Fruit fly (Drosophila melanogaster) whole organism, prepupa: Measurements from ENCODE around the gene CG15695.

Experiments
- CG10631 ChIP-seq: fragments of 200-800 bp; sonication (Bioruptor generic); optimal IDR thresholded peaks from 2 replicates; lab custom pipeline; 2016; ENCODE audit warnings: missing biosample characterization, missing genetic modification characterization
- CG11294 ChIP-seq: fragments of 200-800 bp; sonication (Bioruptor generic); IDR thresholded peaks from 2 replicates; pipeline ENCODE4 v1.3.6; 2022; ENCODE audit warnings: missing biosample characterization, missing genetic modification characterization
- CG11762 ChIP-seq: fragments of 200-800 bp; sonication (Bioruptor generic); optimal IDR thresholded peaks from 3 replicates; lab custom pipeline; 2016; ENCODE audit warnings: missing biosample characterization, missing genetic modification characterization; ENCODE audit not compliant: insufficient read depth
- CG11902 ChIP-seq: fragments of 200-800 bp; sonication (Bioruptor generic); optimal IDR thresholded peaks from 3 replicates; lab custom pipeline; 2016; ENCODE audit warnings: missing biosample characterization, missing genetic modification characterization
- CG15336 ChIP-seq: fragments of 200-800 bp; sonication (Bioruptor generic); IDR thresholded peaks from 2 replicates; pipeline ENCODE4 v1.3.6; 2022; ENCODE audit warnings: missing biosample characterization, missing genetic modification characterization
- CG16779 ChIP-seq: fragments of 200-800 bp; sonication (Bioruptor generic); optimal IDR thresholded peaks from 3 replicates; lab custom pipeline; 2017; ENCODE audit warnings: missing biosample characterization, mild to moderate bottlenecking, missing genetic modification characterization
- CG3032 ChIP-seq: fragments of 200-800 bp; optimal IDR thresholded peaks from 2 replicates; lab custom pipeline; 2019; ENCODE audit warnings: missing biosample characterization, mild to moderate bottlenecking, missing genetic modification characterization, moderate library complexity
- CG31627 ChIP-seq: fragments of 200-800 bp; sonication (Bioruptor generic); optimal IDR thresholded peaks from 3 replicates; lab custom pipeline; 2016; ENCODE audit warnings: missing biosample characterization, missing genetic modification characterization
- CG32006 ChIP-seq: fragments of 200-800 bp; sonication (Bioruptor generic); optimal IDR thresholded peaks from 3 replicates; lab custom pipeline; 2017; ENCODE audit warnings: missing biosample characterization, mild to moderate bottlenecking, missing genetic modification characterization
- CG34406 ChIP-seq: fragments of 200-800 bp; sonication (Bioruptor generic); optimal IDR thresholded peaks from 3 replicates; lab custom pipeline; 2016; ENCODE audit warnings: missing biosample characterization, missing genetic modification characterization
- CG3919 ChIP-seq: fragments of 200-800 bp; sonication (Bioruptor generic); optimal IDR thresholded peaks from 3 replicates; lab custom pipeline; 2016; ENCODE audit warnings: missing biosample characterization, missing genetic modification characterization
- CG4318 ChIP-seq: fragments of 200-800 bp; sonication (Bioruptor generic); optimal IDR thresholded peaks from 3 replicates; lab custom pipeline; 2017; ENCODE audit warnings: missing biosample characterization, mild to moderate bottlenecking, missing genetic modification characterization
- CG6276 ChIP-seq: fragments of 200-800 bp; sonication (Bioruptor generic); optimal IDR thresholded peaks from 2 replicates; lab custom pipeline; 2017; ENCODE audit warnings: missing biosample characterization, mild to moderate bottlenecking, missing genetic modification characterization
- CG6792 ChIP-seq: fragments of 200-800 bp; sonication (Bioruptor generic); optimal IDR thresholded peaks from 3 replicates; lab custom pipeline; 2016; ENCODE audit warnings: missing biosample characterization, missing genetic modification characterization
- CG6808 ChIP-seq: fragments of 200-800 bp; sonication (Bioruptor generic); optimal IDR thresholded peaks from 3 replicates; lab custom pipeline; 2017; ENCODE audit warnings: missing biosample characterization, missing genetic modification characterization, mild to moderate bottlenecking, moderate library complexity, missing genetic modification reagents
- CG6854 ChIP-seq: fragments of 200-800 bp; sonication (Bioruptor generic); optimal IDR thresholded peaks from 2 replicates; lab custom pipeline; 2017; ENCODE audit warnings: missing biosample characterization, mild to moderate bottlenecking, missing genetic modification characterization
- CG8119 ChIP-seq: fragments of 200-800 bp; sonication (Bioruptor generic); IDR thresholded peaks from 3 replicates; pipeline ENCODE4 v1.3.6; 2022; ENCODE audit warnings: missing biosample characterization, missing genetic modification characterization
- CG8632 ChIP-seq: fragments of 200-800 bp; sonication (Bioruptor generic); optimal IDR thresholded peaks from 3 replicates; lab custom pipeline; 2016; ENCODE audit warnings: missing biosample characterization, missing genetic modification characterization
- CG9139 ChIP-seq: fragments of 200-800 bp; sonication (Bioruptor generic); optimal IDR thresholded peaks from 3 replicates; lab custom pipeline; 2017; ENCODE audit warnings: missing biosample characterization, mild to moderate bottlenecking, missing genetic modification characterization
- Eip75B ChIP-seq: fragments of 200-800 bp; sonication (Bioruptor generic); optimal IDR thresholded peaks from 3 replicates; lab custom pipeline; 2016; ENCODE audit warnings: missing biosample characterization, missing genetic modification characterization
- Eip78C ChIP-seq: fragments of 200-800 bp; sonication (Bioruptor generic); peaks from one replicate; lab custom pipeline; 2016; ENCODE audit warnings: missing biosample characterization, missing genetic modification characterization
- Eip93F ChIP-seq: fragments of 200-800 bp; sonication (Bioruptor generic); optimal IDR thresholded peaks from 2 replicates; lab custom pipeline; 2016; ENCODE audit warnings: missing biosample characterization, mild to moderate bottlenecking, missing genetic modification characterization
- Ets21C ChIP-seq: fragments of 200-800 bp; sonication (Bioruptor generic); optimal IDR thresholded peaks from 3 replicates; lab custom pipeline; 2016; ENCODE audit warnings: missing biosample characterization, missing genetic modification characterization
- Hr38 ChIP-seq: sonication (Bioruptor generic); optimal IDR thresholded peaks from 2 replicates; lab custom pipeline; 2016; ENCODE audit warnings: missing biosample characterization, missing genetic modification characterization
- Hr39 ChIP-seq: fragments of 200-800 bp; sonication (Bioruptor generic); optimal IDR thresholded peaks from 2 replicates; lab custom pipeline; 2016; ENCODE audit warnings: missing biosample characterization, missing genetic modification characterization
- Met ChIP-seq: fragments of 200-800 bp; sonication (Bioruptor generic); optimal IDR thresholded peaks from 3 replicates; lab custom pipeline; 2016; ENCODE audit warnings: missing biosample characterization, missing genetic modification characterization
- Smox ChIP-seq: fragments of 200-800 bp; sonication (Bioruptor generic); optimal IDR thresholded peaks from 3 replicates; lab custom pipeline; 2016; ENCODE audit warnings: missing biosample characterization, missing genetic modification characterization
- Sox102F ChIP-seq: fragments of 200-800 bp; sonication (Bioruptor generic); optimal IDR thresholded peaks from 2 replicates; lab custom pipeline; 2016; ENCODE audit warnings: missing biosample characterization, mild to moderate bottlenecking, missing genetic modification characterization
- Sox14 ChIP-seq: fragments of 200-800 bp; sonication (Bioruptor generic); optimal IDR thresholded peaks from 3 replicates; lab custom pipeline; 2016; ENCODE audit warnings: missing biosample characterization, missing genetic modification characterization
- Sox15 ChIP-seq: fragments of 200-800 bp; sonication (Bioruptor generic); optimal IDR thresholded peaks from 3 replicates; lab custom pipeline; 2016; ENCODE audit warnings: missing biosample characterization, missing genetic modification characterization
- cyc ChIP-seq: fragments of 200-800 bp; sonication (Bioruptor generic); optimal IDR thresholded peaks from 3 replicates; lab custom pipeline; 2016; ENCODE audit warnings: missing biosample characterization, missing genetic modification characterization
- dac ChIP-seq: fragments of 200-800 bp; sonication (Bioruptor generic); optimal IDR thresholded peaks from 2 replicates; lab custom pipeline; 2017; ENCODE audit warnings: missing biosample characterization, mild to moderate bottlenecking, missing genetic modification characterization
- eg ChIP-seq: fragments of 200-800 bp; sonication (Bioruptor generic); IDR thresholded peaks from 3 replicates; pipeline ENCODE4 v1.3.6; 2022; ENCODE audit warnings: missing biosample characterization, missing genetic modification characterization
- esn ChIP-seq: fragments of 200-800 bp; sonication (Bioruptor generic); optimal IDR thresholded peaks from 2 replicates; lab custom pipeline; 2016; ENCODE audit warnings: missing biosample characterization, mild to moderate bottlenecking, missing genetic modification characterization, moderate library complexity
- fd85E ChIP-seq: fragments of 200-800 bp; sonication (Bioruptor generic); optimal IDR thresholded peaks from 3 replicates; lab custom pipeline; 2016; ENCODE audit warnings: missing biosample characterization, missing genetic modification characterization
- lz ChIP-seq: fragments of 200-800 bp; sonication (Bioruptor generic); optimal IDR thresholded peaks from 3 replicates; lab custom pipeline; 2016; ENCODE audit warnings: missing biosample characterization, missing genetic modification characterization
- net ChIP-seq: fragments of 200-800 bp; sonication (Bioruptor generic); optimal IDR thresholded peaks from 3 replicates; lab custom pipeline; 2016; ENCODE audit warnings: missing biosample characterization, missing genetic modification characterization
- pdm3 ChIP-seq: fragments of 200-800 bp; sonication (Bioruptor generic); optimal IDR thresholded peaks from 3 replicates; lab custom pipeline; 2016; ENCODE audit warnings: missing biosample characterization, missing genetic modification characterization
- salr ChIP-seq, 2 experiments: fragments of 200-800 bp; sonication (Bioruptor generic); optimal IDR thresholded peaks; 3 replicates each; lab custom pipeline; 2016 to 2018; ENCODE audit warnings: missing biosample characterization in 2 of 2, missing genetic modification characterization in 2 of 2, mild to moderate bottlenecking in 1 of 2
- svp ChIP-seq: fragments of 200-800 bp; sonication (Bioruptor generic); peaks from one replicate; lab custom pipeline; 2016; ENCODE audit warnings: missing biosample characterization, missing genetic modification characterization
- topi ChIP-seq: fragments of 200-800 bp; sonication (Bioruptor generic); optimal IDR thresholded peaks from 3 replicates; lab custom pipeline; 2016; ENCODE audit warnings: missing biosample characterization, missing genetic modification characterization

Gene CG15695

DNA sequence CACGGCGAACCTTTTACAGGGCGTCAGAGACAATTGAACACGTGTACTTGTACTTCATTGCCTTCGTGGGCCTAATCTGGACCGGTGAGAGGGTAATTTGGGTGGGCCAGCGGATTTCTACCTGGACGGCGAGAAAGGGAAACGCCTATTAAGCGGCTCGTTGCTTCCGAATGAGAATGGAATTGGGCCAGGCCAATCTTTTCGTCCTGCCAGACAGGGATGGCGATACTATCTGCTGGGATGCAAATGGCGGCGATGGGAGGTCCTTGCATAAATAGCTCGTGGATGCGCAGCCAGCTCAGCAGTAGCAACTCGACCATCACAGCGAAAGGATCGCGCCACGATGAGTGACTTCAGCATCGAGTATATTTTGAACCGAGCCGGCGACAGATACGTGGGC is 4.8 kb downstream of the CG15695 start, which contains the start of gene CG15696:
Gene CG15696, plus strand, starts transcription at position 301 of the 400 bp plus-strand sequence.
- no peak for TF ChIP-seq CG11902 (GFP tag; lab: Kevin White, UChicago)
- no peak for TF ChIP-seq topi
- TF ChIP-seq CG32006 (GFP tag; lab: Kevin White, UChicago), result no peak
- no peak for TF ChIP-seq esn (GFP tag; lab: Kevin White, UChicago)
- TF ChIP-seq, all 60 proteins: peak for 0

DNA sequence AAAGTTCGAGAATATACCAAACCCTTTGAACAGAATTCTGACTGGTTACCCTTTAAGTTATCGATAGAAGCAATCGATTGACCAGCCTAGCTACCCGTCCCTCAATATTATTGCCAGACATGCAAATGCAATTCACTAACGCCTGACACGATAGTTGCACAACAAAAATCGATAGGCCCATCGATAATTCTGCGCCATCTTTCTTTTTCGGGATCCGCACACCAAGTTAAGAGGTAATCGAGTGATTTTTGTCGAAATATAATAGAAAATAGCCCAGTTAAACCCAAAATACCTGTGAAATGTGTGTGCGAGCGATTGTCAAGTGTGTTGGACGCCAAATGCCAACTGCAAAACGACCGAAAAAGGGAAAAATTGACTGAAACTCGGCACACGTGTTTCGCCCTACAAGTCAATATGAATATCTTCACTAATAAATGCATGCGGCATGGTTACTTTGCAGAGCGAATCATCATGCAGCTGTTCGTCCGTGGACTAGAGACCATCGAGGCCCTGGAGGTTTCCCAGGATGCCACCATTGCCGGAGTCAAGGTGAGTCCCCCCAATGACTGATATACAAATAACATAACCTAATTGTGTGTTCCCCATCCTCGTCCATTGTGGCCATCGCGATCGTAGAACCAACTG is 8.6 kb downstream of the CG15695 start, which contains the start of gene RpS30:
Gene RpS30, plus strand, starts transcription at position 122 of the 645 bp plus-strand sequence.
- TF ChIP-seq CG16779 (tag; lab: Kevin White, UChicago), result no peak
- peak; percentile 44 for TF ChIP-seq lz
- no peak for TF ChIP-seq CG8119
- peak; percentile 43 for TF ChIP-seq esn (GFP tag; lab: Kevin White, UChicago)
- TF ChIP-seq CG8632 (GFP tag; lab: Kevin White, UChicago), result no peak
- no peak for TF ChIP-seq CG11294 (GFP tag; lab: Robert Waterston, UW)
- TF ChIP-seq CG11762 (GFP tag; lab: Kevin White, UChicago), result no peak
- no peak for TF ChIP-seq Hr38 (GFP tag; lab: Kevin White, UChicago)
- no peak for TF ChIP-seq Met (GFP tag; lab: Kevin White, UChicago)
- TF ChIP-seq CG11902 (GFP tag; lab: Kevin White, UChicago), result no peak
- TF ChIP-seq CG6854 (GFP tag; lab: Kevin White, UChicago), result no peak
- no peak for TF ChIP-seq CG9139 (GFP tag; lab: Kevin White, UChicago)
- TF ChIP-seq Smox (GFP tag; lab: Kevin White, UChicago), result peak; percentile 0
- TF ChIP-seq eg (GFP tag; lab: Robert Waterston, UW), result no peak
- TF ChIP-seq Eip75B (GFP tag; lab: Kevin White, UChicago), result no peak
- TF ChIP-seq Sox102F, result no peak
- no peak for TF ChIP-seq CG6808 (GFP tag; lab: Kevin White, UChicago)
- TF ChIP-seq Sox14 (GFP tag; lab: Kevin White, UChicago), result no peak
- TF ChIP-seq CG4318 (GFP tag; lab: Kevin White, UChicago), result no peak
- TF ChIP-seq CG31627, result peak; percentile 11
- no peak for TF ChIP-seq dac (GFP tag; lab: Kevin White, UChicago)
- no peak for TF ChIP-seq CG3919
- TF ChIP-seq Eip93F (GFP tag; lab: Kevin White, UChicago), result no peak
- no peak for TF ChIP-seq CG6792 (GFP tag; lab: Kevin White, UChicago)
- peak; percentile 30 for TF ChIP-seq CG3032 (tag; lab: Kevin White, UChicago)
- TF ChIP-seq CG6276 (GFP tag; lab: Kevin White, UChicago), result no peak
- peak; percentile 18 for TF ChIP-seq Eip78C (GFP tag; lab: Kevin White, UChicago)

DNA sequence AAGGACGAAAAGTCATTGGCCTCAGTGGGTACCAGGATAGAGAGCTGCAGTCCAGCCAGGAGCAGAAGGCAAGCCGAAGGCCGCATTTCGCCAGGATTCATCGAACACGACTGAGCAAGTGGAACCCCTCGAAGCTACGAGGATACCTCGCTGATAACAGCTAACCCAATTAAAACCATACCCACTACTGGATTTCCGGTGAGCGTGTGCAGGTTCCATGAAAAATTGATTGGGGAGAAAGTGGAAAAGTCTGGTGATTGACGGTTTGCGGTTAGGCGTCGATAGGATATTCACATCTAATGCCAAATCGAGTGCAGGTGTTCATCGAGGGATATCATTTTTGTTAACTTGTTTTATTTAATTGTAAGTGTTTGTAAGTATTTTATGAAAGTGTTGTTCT is 17.9 kb downstream of the CG15695 start, which contains the start of gene Ir93a:
Gene Ir93a, minus strand, starts transcription at position 101 of the 400 bp plus-strand sequence.
- TF ChIP-seq CG3919 (no peak), salr (GFP tag; optimal IDR thresholded peaks at IDR 0.05; lab: Kevin White, UChicago) (no peak), CG6792 (GFP tag; lab: Kevin White, UChicago) (no peak), CG34406 (GFP tag; lab: Kevin White, UChicago) (no peak), CG4318 (GFP tag; lab: Kevin White, UChicago) (no peak), Sox15 (no peak), CG32006 (GFP tag; lab: Kevin White, UChicago) (no peak), CG10631 (GFP tag; lab: Kevin White, UChicago) (no peak), Ets21C (GFP tag; lab: Kevin White, UChicago) (no peak), fd85E (GFP tag; lab: Kevin White, UChicago) (no peak), CG6276 (GFP tag; lab: Kevin White, UChicago) (no peak), cyc (no peak), Hr39 (no peak), CG15336 (GFP tag; lab: Robert Waterston, UW) (no peak), net (GFP tag; lab: Kevin White, UChicago) (no peak), CG8119 (no peak), Sox14 (GFP tag; lab: Kevin White, UChicago) (no peak), svp (GFP tag; lab: Kevin White, UChicago) (no peak), pdm3 (no peak)
- TF ChIP-seq, all 60 proteins: peak for 0
